Worm (Caenorhabditis elegans): ENCODE measurements around the gene T16G12.10.

The T16G12.10 gene

DNA sequence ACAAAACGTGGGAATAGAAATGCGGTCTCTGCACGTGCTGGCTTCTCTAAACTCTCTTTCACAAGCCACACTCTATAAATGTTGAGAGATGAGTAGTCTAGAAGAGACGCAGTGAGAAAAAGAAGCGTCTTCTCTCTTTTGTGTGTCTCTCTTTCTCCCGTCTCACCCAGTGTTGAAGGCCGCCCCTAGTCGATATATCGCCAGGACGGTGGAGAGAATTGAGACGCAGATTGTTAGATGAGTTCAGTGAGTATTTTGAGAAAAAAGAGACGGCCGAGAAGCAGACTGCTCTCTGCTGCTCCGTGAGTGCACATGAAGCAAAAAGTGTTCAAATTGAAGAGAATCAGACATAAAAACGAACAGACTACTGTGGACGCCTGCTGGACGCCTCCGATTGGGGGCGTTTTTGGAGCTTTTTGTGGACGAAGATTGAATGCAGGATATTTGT, 40.6 kb upstream of the T16G12.10 start (continued):
- 0 out of 2 replicates have a peak, but pooled peaks have one; percentile 4 for TF ChIP-seq mxl-2 (GFP tag; conservative IDR thresholded peaks at IDR 0.05)
- TF ChIP-seq rbr-2 (tag; optimal IDR thresholded peaks at IDR 0.05), result peak; percentile 89
- no peak for TF ChIP-seq aly-2 (tag; optimal IDR thresholded peaks at IDR 0.05)
- peak; percentile 66 for TF ChIP-seq T20F7.1 (GFP tag; optimal IDR thresholded peaks at IDR 0.05)
- TF ChIP-seq lin-15B (tag; optimal IDR thresholded peaks at IDR 0.05), result no peak
- peak; percentile 81 for TF ChIP-seq ceh-20 (GFP tag; IDR thresholded peaks at IDR 0.05)
- peak; percentile 80 for TF ChIP-seq lin-1 (GFP tag; IDR thresholded peaks at IDR 0.05)
- no peak for TF ChIP-seq snpc-4 (tag; optimal IDR thresholded peaks at IDR 0.05)
- TF ChIP-seq F10B5.3 (tag; optimal IDR thresholded peaks at IDR 0.05), result peak; percentile 43
- peak; percentile 80 for TF ChIP-seq egl-43 (GFP tag; IDR thresholded peaks at IDR 0.05)
- TF ChIP-seq jun-1 (tag; optimal IDR thresholded peaks at IDR 0.05), result peak; percentile 76
- TF ChIP-seq aha-1 (tag), result peak; percentile 98
- TF ChIP-seq nhr-6 (tag; optimal IDR thresholded peaks at IDR 0.05), result peak; percentile 92
- peak; percentile 17 for TF ChIP-seq gei-8 (GFP tag; optimal IDR thresholded peaks at IDR 0.05)
- TF ChIP-seq sdz-12 (GFP tag; optimal IDR thresholded peaks at IDR 0.05), result no peak
- peak; percentile 79 for TF ChIP-seq nhr-102 (tag; optimal IDR thresholded peaks at IDR 0.05)
- TF ChIP-seq dve-1 (tag; optimal IDR thresholded peaks at IDR 0.05; ENCODE audit: insufficient read depth), result peak; percentile 96
- TF ChIP-seq tra-1 (GFP tag; IDR thresholded peaks at IDR 0.05), result peak; percentile 84
- peak; percentile 96 for TF ChIP-seq hmg-1.1 (GFP tag; IDR thresholded peaks at IDR 0.05)
- TF ChIP-seq spr-3 (GFP tag; optimal IDR thresholded peaks at IDR 0.05), result peak; percentile 22
- peak in 1 of 2 experiments; percentile 99 for TF ChIP-seq unc-62 (GFP tag; optimal IDR thresholded peaks at IDR 0.05 in 1 of 2)
- TF ChIP-seq unc-62 (tag; optimal IDR thresholded peaks at IDR 0.05), result no peak
- 0 out of 2 replicates have a peak, but pooled peaks have one; percentile 41 for TF ChIP-seq vab-7 (GFP tag; IDR thresholded peaks at IDR 0.05)
- TF ChIP-seq ZK546.5 (tag; optimal IDR thresholded peaks at IDR 0.05), result no peak
- peak; percentile 89 for TF ChIP-seq dmd-6 (GFP tag; IDR thresholded peaks at IDR 0.05)
- peak; percentile 53 for TF ChIP-seq set-16 (GFP tag; IDR thresholded peaks at IDR 0.05)
- TF ChIP-seq T26A8.4 (GFP tag; IDR thresholded peaks at IDR 0.05), result peak; percentile 91
- peak; percentile 10 for TF ChIP-seq ces-1 (GFP tag; optimal IDR thresholded peaks at IDR 0.05)
- peak; percentile 59 for TF ChIP-seq spr-1 (tag; optimal IDR thresholded peaks at IDR 0.05)
- TF ChIP-seq ceh-28 (tag; optimal IDR thresholded peaks at IDR 0.05), result peak; percentile 74
- TF ChIP-seq mdl-1 (tag; optimal IDR thresholded peaks at IDR 0.05), result peak; percentile 98 to 99
- peak; percentile 45; the same call in 1 of the 2 replicates for TF ChIP-seq nhr-42 (GFP tag; IDR thresholded peaks at IDR 0.05)
- TF ChIP-seq daf-19 (GFP tag; conservative IDR thresholded peaks at IDR 0.05), result peak; percentile 62; the same call in 1 of the 2 replicates
- peak; percentile 98 for TF ChIP-seq hlh-11 (tag; optimal IDR thresholded peaks at IDR 0.05)
- TF ChIP-seq dpl-1 (GFP tag; optimal IDR thresholded peaks at IDR 0.05), result peak; percentile 62
- TF ChIP-seq ceh-44 (GFP tag; IDR thresholded peaks at IDR 0.05), result no peak
- TF ChIP-seq pha-4 (GFP tag; IDR thresholded peaks at IDR 0.05), result peak; percentile 67
- TF ChIP-seq pha-4 (tag; optimal IDR thresholded peaks at IDR 0.05), result peak; percentile 85
- TF ChIP-seq snpc-1.2 (GFP tag; IDR thresholded peaks at IDR 0.05), result no peak
- no peak for TF ChIP-seq lim-7 (GFP tag; IDR thresholded peaks at IDR 0.05)
- TF ChIP-seq arid-1 (GFP tag; conservative IDR thresholded peaks at IDR 0.05), result peak; percentile 65
- peak; percentile 27 for TF ChIP-seq pqm-1 (tag; optimal IDR thresholded peaks at IDR 0.05)
- peak; percentile 79 for TF ChIP-seq php-3 (GFP tag; IDR thresholded peaks at IDR 0.05)

DNA sequence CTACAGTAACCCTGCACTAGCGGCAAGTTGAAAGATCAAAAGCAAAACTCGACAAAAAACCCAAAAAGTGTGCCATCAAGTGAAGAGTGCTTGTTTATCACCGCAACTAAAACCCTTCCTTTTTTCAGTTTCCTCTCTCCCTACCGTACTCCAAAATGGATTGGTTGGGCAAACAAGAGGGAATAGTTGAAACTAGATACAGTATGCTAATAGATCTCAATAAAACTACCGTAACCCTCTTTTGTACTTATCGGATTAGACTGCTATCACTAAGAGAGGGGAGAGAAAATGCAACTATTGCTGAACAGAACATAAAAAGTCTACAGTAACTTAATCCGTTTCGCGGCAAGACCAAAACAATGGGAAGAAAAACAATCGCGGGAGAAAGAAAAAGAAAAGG, 39.4 kb upstream of the T16G12.10 start:
- no peak for TF ChIP-seq Y105C5A.15 (GFP tag; IDR thresholded peaks at IDR 0.05)
- no peak for TF ChIP-seq dmd-6 (GFP tag; IDR thresholded peaks at IDR 0.05)
- TF ChIP-seq nhr-25 (tag; optimal IDR thresholded peaks at IDR 0.05; ENCODE audit: borderline replicate concordance, insufficient read depth), result no peak
- no peak for TF ChIP-seq snpc-1.2 (GFP tag; IDR thresholded peaks at IDR 0.05)
- TF ChIP-seq ctbp-1 (GFP tag; IDR thresholded peaks at IDR 0.05), result no peak
- no peak for TF ChIP-seq F44E2.7 (GFP tag; IDR thresholded peaks at IDR 0.05)
- no peak for TF ChIP-seq F10B5.3 (tag; optimal IDR thresholded peaks at IDR 0.05)
- TF ChIP-seq nhr-28 (tag; optimal IDR thresholded peaks at IDR 0.05), result peak; percentile 47
- TF ChIP-seq ztf-11 (tag; optimal IDR thresholded peaks at IDR 0.05), result no peak
- TF ChIP-seq lsy-2 (tag; optimal IDR thresholded peaks at IDR 0.05), result peak in 1 of 2 experiments; percentile 57
- no peak for TF ChIP-seq vab-7 (GFP tag; IDR thresholded peaks at IDR 0.05)
- no peak for TF ChIP-seq ceh-32 (tag; optimal IDR thresholded peaks at IDR 0.05; ENCODE audit: poor library complexity)
- TF ChIP-seq F49E8.2 (tag; optimal IDR thresholded peaks at IDR 0.05; ENCODE audit: borderline replicate concordance), result no peak
- no peak for TF ChIP-seq D1046.2 (GFP tag; IDR thresholded peaks at IDR 0.05)
